Fruit fly (Drosophila melanogaster) whole organism, wandering third instar larva: Measurements from ENCODE around the gene BckdhA.

Experiments
- CG9705 ChIP-seq: fragments of 200-800 bp; sonication (Bioruptor generic); optimal IDR thresholded peaks from 2 replicates; lab custom pipeline; 2018; ENCODE audit warnings: missing biosample characterization, mild to moderate bottlenecking, missing genetic modification characterization
- CrebA ChIP-seq: fragments of 200-800 bp; sonication (Bioruptor generic); optimal IDR thresholded peaks from 2 replicates; lab custom pipeline; 2016; ENCODE audit warnings: missing biosample characterization, mild to moderate bottlenecking, missing genetic modification characterization, borderline replicate concordance
- Dfd ChIP-seq: fragments of >200 bp; optimal IDR thresholded peaks from 2 replicates; lab custom pipeline; 2017; ENCODE audit warnings: missing biosample characterization, missing genetic modification characterization
- N ChIP-seq: fragments of >200 bp; optimal IDR thresholded peaks from 2 replicates; lab custom pipeline; 2018; ENCODE audit warnings: missing biosample characterization, missing external identifiers, missing genetic modification characterization
- h ChIP-seq: fragments of 200-800 bp; sonication (Bioruptor generic); optimal IDR thresholded peaks from 3 replicates; lab custom pipeline; 2016; ENCODE audit warnings: missing biosample characterization, mild to moderate bottlenecking, missing genetic modification characterization
- pan ChIP-seq: fragments of >200 bp; optimal IDR thresholded peaks from 2 replicates; lab custom pipeline; 2017
- rgr ChIP-seq: fragments of 200-800 bp; sonication (Bioruptor generic); optimal IDR thresholded peaks from 3 replicates; lab custom pipeline; 2016; ENCODE audit warnings: missing biosample characterization, mild to moderate bottlenecking, missing genetic modification characterization
- sage ChIP-seq: fragments of 200-800 bp; sonication (Bioruptor generic); optimal IDR thresholded peaks from 2 replicates; lab custom pipeline; 2016; ENCODE audit warnings: missing biosample characterization, mild to moderate bottlenecking, missing genetic modification characterization
- usp ChIP-seq: fragments of >200 bp; optimal IDR thresholded peaks from 2 replicates; lab custom pipeline; 2017; ENCODE audit warnings: missing biosample characterization, missing genetic modification characterization

DNA sequence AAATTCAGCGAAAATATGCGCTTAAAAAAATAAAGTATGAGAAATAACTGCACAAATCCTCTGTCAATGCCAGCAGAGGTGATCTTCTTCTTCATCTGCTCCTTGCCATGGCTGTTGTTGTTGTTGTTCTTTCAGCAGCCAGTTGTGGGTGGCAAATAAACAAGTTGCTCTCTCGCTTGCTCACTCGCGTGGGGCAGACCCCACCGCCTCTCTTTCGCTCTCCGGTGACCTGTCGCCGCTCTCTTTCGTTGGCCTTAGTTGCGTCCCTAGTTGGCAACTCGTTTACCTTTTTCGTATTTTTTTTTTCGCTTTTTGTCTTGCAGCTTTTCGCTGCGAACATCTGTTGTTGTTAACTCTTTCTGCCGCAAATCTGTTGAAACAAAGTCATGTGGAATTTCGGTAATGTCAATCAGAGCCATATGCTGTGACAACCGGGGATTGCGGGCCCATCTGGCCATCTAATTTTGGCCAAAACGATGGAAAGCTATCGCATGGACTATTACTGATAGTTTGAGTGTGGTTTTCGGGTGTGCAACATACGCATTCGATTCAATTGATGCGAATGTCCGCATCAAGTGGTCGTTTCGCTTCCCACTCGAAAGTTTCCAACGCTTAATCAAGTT, 20.9 kb upstream of the BckdhA start:
- TF ChIP-seq pan (lab: Kevin White, UChicago), result no peak
- TF ChIP-seq h (GFP tag; lab: Kevin White, UChicago), result no peak
- no peak for TF ChIP-seq usp (GFP tag; lab: Kevin White, UChicago)
- TF ChIP-seq CG9705 (GFP tag; lab: Kevin White, UChicago), result no peak
- TF ChIP-seq rgr (GFP tag; lab: Kevin White, UChicago), result no peak
- TF ChIP-seq Dfd (GFP tag; lab: Kevin White, UChicago), result no peak
- TF ChIP-seq sage, result no peak
- no peak for TF ChIP-seq CrebA (GFP tag; lab: Kevin White, UChicago)
- no peak for TF ChIP-seq N (GFP tag; lab: Kevin White, UChicago)
